Fruit fly (Drosophila melanogaster) whole organism, embryonic: ENCODE results near the gene Rab3-GEF.

Source experiments
- Antp ChIP-seq: fragments of 200-800 bp; sonication (Bioruptor generic); optimal IDR thresholded peaks from 3 replicates; lab custom pipeline; 2016; ENCODE audit warnings: missing biosample characterization, missing genetic modification characterization
- CG12659 ChIP-seq: fragments of 200-800 bp; sonication (Bioruptor generic); optimal IDR thresholded peaks from 3 replicates; lab custom pipeline; 2017; ENCODE audit warnings: mild to moderate bottlenecking, missing biosample characterization, missing genetic modification reagents, missing genetic modification characterization
- CG16779 ChIP-seq: fragments of 200-800 bp; sonication (Bioruptor generic); IDR thresholded peaks from 2 replicates; pipeline ENCODE4 v1.3.6; 2022; ENCODE audit warnings: missing biosample characterization, missing genetic modification characterization
- CG16863 ChIP-seq: fragments of 200-800 bp; sonication (Bioruptor generic); optimal IDR thresholded peaks from 3 replicates; lab custom pipeline; 2016; ENCODE audit warnings: missing biosample characterization, missing genetic modification characterization
- CG17385 ChIP-seq: fragments of 200-800 bp; sonication (Bioruptor generic); optimal IDR thresholded peaks from 3 replicates; lab custom pipeline; 2018; ENCODE audit warnings: missing biosample characterization, mild to moderate bottlenecking, missing genetic modification characterization
- CG1832 ChIP-seq: fragments of 200-800 bp; sonication (Bioruptor generic); optimal IDR thresholded peaks from 2 replicates; lab custom pipeline; 2017; ENCODE audit warnings: missing biosample characterization, mild to moderate bottlenecking, missing genetic modification characterization, inconsistent platforms
- CG2875 ChIP-seq: fragments of 200-800 bp; sonication (Bioruptor generic); optimal IDR thresholded peaks from 2 replicates; lab custom pipeline; 2017; ENCODE audit warnings: missing biosample characterization, mild to moderate bottlenecking, missing genetic modification characterization, missing genetic modification reagents
- CG2889 ChIP-seq: fragments of 200-800 bp; sonication (Bioruptor generic); IDR thresholded peaks from 3 replicates; pipeline ENCODE4 v1.3.6; 2022; ENCODE audit warnings: missing biosample characterization, missing genetic modification characterization
- CG31224 ChIP-seq: fragments of 200-800 bp; sonication (Bioruptor generic); IDR thresholded peaks from 2 replicates; pipeline ENCODE4 v1.3.6; 2022; ENCODE audit warnings: missing biosample characterization, missing genetic modification characterization
- CG3163 ChIP-seq: fragments of 200-800 bp; sonication (Bioruptor generic); optimal IDR thresholded peaks from 3 replicates; lab custom pipeline; 2016; ENCODE audit warnings: missing biosample characterization, missing genetic modification characterization
- CG32772 ChIP-seq: fragments of 200-800 bp; sonication (Bioruptor generic); IDR thresholded peaks from 2 replicates; pipeline ENCODE4 v1.3.6; 2022; ENCODE audit warnings: missing biosample characterization, missing genetic modification characterization
- CG4360 ChIP-seq: fragments of 200-800 bp; sonication (Bioruptor generic); IDR thresholded peaks from 2 replicates; pipeline ENCODE4 v1.3.6; 2022; ENCODE audit warnings: missing biosample characterization, missing genetic modification characterization
- CG4424 ChIP-seq: fragments of 200-800 bp; sonication (Bioruptor generic); optimal IDR thresholded peaks from 3 replicates; lab custom pipeline; 2016; ENCODE audit warnings: missing biosample characterization, missing genetic modification characterization
- CG5180 ChIP-seq: fragments of 200-800 bp; sonication (Bioruptor generic); optimal IDR thresholded peaks from 3 replicates; lab custom pipeline; 2017; ENCODE audit warnings: missing biosample characterization, missing genetic modification characterization, mild to moderate bottlenecking, moderate library complexity, missing genetic modification reagents
- CG6765 ChIP-seq: fragments of 200-800 bp; sonication (Bioruptor generic); optimal IDR thresholded peaks from 3 replicates; lab custom pipeline; 2017; ENCODE audit warnings: missing biosample characterization, mild to moderate bottlenecking, missing genetic modification characterization
- CG7271 ChIP-seq: fragments of 200-800 bp; sonication (Bioruptor generic); optimal IDR thresholded peaks from 2 replicates; lab custom pipeline; 2018; ENCODE audit warnings: missing biosample characterization, mild to moderate bottlenecking, missing genetic modification characterization, moderate library complexity
- CG7786 ChIP-seq: fragments of 200-800 bp; sonication (Bioruptor generic); optimal IDR thresholded peaks from 2 replicates; lab custom pipeline; 2016; ENCODE audit warnings: missing biosample characterization, missing genetic modification characterization
- CG7839 ChIP-seq: fragments of 200-800 bp; sonication (Bioruptor generic); optimal IDR thresholded peaks from 3 replicates; lab custom pipeline; 2018; ENCODE audit warnings: missing biosample characterization, mild to moderate bottlenecking, missing genetic modification characterization, moderate library complexity
- CG9797 ChIP-seq: fragments of 200-800 bp; sonication (Bioruptor generic); optimal IDR thresholded peaks from 3 replicates; lab custom pipeline; 2018; ENCODE audit warnings: missing biosample characterization, mild to moderate bottlenecking, missing genetic modification characterization
- CrebB ChIP-seq: fragments of 200-800 bp; sonication (Bioruptor generic); optimal IDR thresholded peaks from 3 replicates; lab custom pipeline; 2018; ENCODE audit warnings: missing biosample characterization, mild to moderate bottlenecking, missing genetic modification characterization
- Dfd ChIP-seq, 2 experiments: fragments of >200 bp; optimal IDR thresholded peaks; 2 replicates each; lab custom pipeline; 2017; ENCODE audit warnings: missing biosample characterization in 2 of 2, missing genetic modification characterization in 2 of 2
- Dll ChIP-seq: fragments of 200-800 bp; sonication (Bioruptor generic); IDR thresholded peaks from 4 replicates; pipeline ENCODE4 v1.3.6; 2022; ENCODE audit warnings: missing biosample characterization, missing genetic modification characterization; ENCODE audit not compliant: partially characterized antibody
- Fer2 ChIP-seq: fragments of 200-800 bp; sonication (Bioruptor generic); optimal IDR thresholded peaks from 2 replicates; lab custom pipeline; 2018; ENCODE audit warnings: missing biosample characterization, mild to moderate bottlenecking, missing genetic modification characterization, moderate library complexity
- Fer3 ChIP-seq: fragments of 200-800 bp; sonication (Bioruptor generic); optimal IDR thresholded peaks from 2 replicates; lab custom pipeline; 2018; ENCODE audit warnings: missing biosample characterization, mild to moderate bottlenecking, missing genetic modification characterization, moderate library complexity
- Hmr ChIP-seq: fragments of 200-800 bp; sonication (Bioruptor generic); optimal IDR thresholded peaks from 3 replicates; lab custom pipeline; 2017; ENCODE audit warnings: mild to moderate bottlenecking, missing biosample characterization, missing genetic modification reagents, missing genetic modification characterization
- MTF-1 ChIP-seq: fragments of 200-800 bp; sonication (Bioruptor generic); optimal IDR thresholded peaks from 2 replicates; lab custom pipeline; 2018; ENCODE audit warnings: missing biosample characterization, mild to moderate bottlenecking, missing genetic modification characterization, borderline replicate concordance
- Max ChIP-seq: fragments of 200-800 bp; sonication (Bioruptor generic); optimal IDR thresholded peaks from 2 replicates; lab custom pipeline; 2016; ENCODE audit warnings: missing biosample characterization, mild to moderate bottlenecking, missing genetic modification characterization
- Meics ChIP-seq: fragments of 200-800 bp; sonication (Bioruptor generic); optimal IDR thresholded peaks from 2 replicates; lab custom pipeline; 2017; ENCODE audit warnings: missing biosample characterization, mild to moderate bottlenecking, missing genetic modification characterization
- NfI ChIP-seq: fragments of 200-800 bp; sonication (Bioruptor generic); optimal IDR thresholded peaks from 3 replicates; lab custom pipeline; 2018; ENCODE audit warnings: missing biosample characterization, mild to moderate bottlenecking, missing genetic modification characterization, moderate library complexity
- Poxn ChIP-seq: fragments of 200-800 bp; sonication (Bioruptor generic); IDR thresholded peaks from 2 replicates; pipeline ENCODE4 v1.3.6; 2022; ENCODE audit warnings: missing biosample characterization, missing genetic modification characterization
- ac ChIP-seq: fragments of 200-800 bp; sonication (Bioruptor generic); optimal IDR thresholded peaks from 3 replicates; lab custom pipeline; 2017; ENCODE audit warnings: missing biosample characterization, mild to moderate bottlenecking, missing genetic modification characterization
- amos ChIP-seq: fragments of 200-800 bp; sonication (Bioruptor generic); IDR thresholded peaks from 2 replicates; pipeline ENCODE4 v1.3.6; 2022; ENCODE audit warnings: missing biosample characterization, missing genetic modification characterization; ENCODE audit not compliant: partially characterized antibody
- cato ChIP-seq: fragments of 200-800 bp; sonication (Bioruptor generic); optimal IDR thresholded peaks from 2 replicates; lab custom pipeline; 2016; ENCODE audit warnings: missing biosample characterization, missing genetic modification characterization, borderline replicate concordance
- chn ChIP-seq: fragments of 200-800 bp; sonication (Bioruptor generic); optimal IDR thresholded peaks from 2 replicates; lab custom pipeline; 2016; ENCODE audit warnings: missing biosample characterization, missing genetic modification characterization
- crc ChIP-seq: fragments of 200-800 bp; sonication (Bioruptor generic); optimal IDR thresholded peaks from 2 replicates; lab custom pipeline; 2016; ENCODE audit warnings: missing biosample characterization, missing genetic modification characterization
- crol ChIP-seq: fragments of 200-800 bp; sonication (Bioruptor generic); IDR thresholded peaks from 2 replicates; pipeline ENCODE4 v1.3.6; 2022; ENCODE audit warnings: missing biosample characterization, missing genetic modification characterization
- eyg ChIP-seq: fragments of 200-800 bp; sonication (Bioruptor generic); optimal IDR thresholded peaks from 3 replicates; lab custom pipeline; 2016; ENCODE audit warnings: missing biosample characterization, missing genetic modification characterization
- pb ChIP-seq: fragments of 200-800 bp; sonication (Bioruptor generic); optimal IDR thresholded peaks from 3 replicates; lab custom pipeline; 2016; ENCODE audit warnings: missing biosample characterization, missing genetic modification characterization
- prd ChIP-seq, 3 experiments: fragments of >200 bp in 2 of 3; fragments of 200-800 bp in 1 of 3; sonication (Bioruptor generic) in 1 of 3; optimal IDR thresholded peaks in 2 of 3; IDR thresholded peaks in 1 of 3; 2 replicates in 2 of 3; 3 replicates in 1 of 3; pipeline versions ENCODE4 v1.3.6 to Lab custom; 2017 to 2022; ENCODE audit warnings: missing biosample characterization in 1 of 3, missing genetic modification characterization in 1 of 3
- rib ChIP-seq: fragments of 200-800 bp; sonication (Bioruptor generic); IDR thresholded peaks from 2 replicates; pipeline ENCODE4 v1.3.6; 2022; ENCODE audit warnings: missing biosample characterization, missing genetic modification characterization
- sd ChIP-seq: fragments of 200-800 bp; sonication (Bioruptor generic); optimal IDR thresholded peaks from 3 replicates; lab custom pipeline; 2018; ENCODE audit warnings: missing biosample characterization, mild to moderate bottlenecking, missing genetic modification characterization, moderate library complexity
- sens-2 ChIP-seq: fragments of 200-800 bp; sonication (Bioruptor generic); IDR thresholded peaks from 2 replicates; pipeline ENCODE4 v1.3.6; 2022; ENCODE audit warnings: missing biosample characterization, missing genetic modification characterization
- shn ChIP-seq: fragments of 200-800 bp; sonication (Bioruptor generic); optimal IDR thresholded peaks from 3 replicates; lab custom pipeline; 2016; ENCODE audit warnings: missing biosample characterization, missing genetic modification characterization
- sim ChIP-seq: fragments of 200-800 bp; sonication (Bioruptor generic); IDR thresholded peaks from 2 replicates; pipeline ENCODE4 v1.3.6; 2022; ENCODE audit warnings: missing biosample characterization, missing genetic modification characterization
- slp2 ChIP-seq: fragments of 200-800 bp; sonication (Bioruptor generic); optimal IDR thresholded peaks from 2 replicates; lab custom pipeline; 2016; ENCODE audit warnings: missing biosample characterization, missing genetic modification characterization
- sug ChIP-seq: fragments of 200-800 bp; optimal IDR thresholded peaks from 2 replicates; lab custom pipeline; 2019; ENCODE audit warnings: missing biosample characterization, mild to moderate bottlenecking, missing genetic modification characterization, moderate library complexity
- tx ChIP-seq: fragments of 200-800 bp; sonication (Bioruptor generic); optimal IDR thresholded peaks from 2 replicates; lab custom pipeline; 2016; ENCODE audit warnings: missing biosample characterization, missing genetic modification characterization
- z ChIP-seq: fragments of 200-800 bp; sonication (Bioruptor generic); IDR thresholded peaks from 3 replicates; pipeline ENCODE4 v1.3.6; 2022; ENCODE audit warnings: missing biosample characterization, missing genetic modification characterization
- zfh1 ChIP-seq: fragments of 200-800 bp; sonication (Bioruptor generic); IDR thresholded peaks from 3 replicates; pipeline ENCODE4 v1.3.6; 2022; ENCODE audit warnings: missing biosample characterization, missing genetic modification characterization

The Rab3-GEF gene

dm6 chrX:15085777-15086510, 3.5 kb upstream of the Rab3-GEF start, which contains the start of the genes CG15027 and Dbct (continued):
- TF ChIP-seq Hmr (peak; percentile 54), CG16779 (GFP tag; lab: Robert Waterston, UW) (no peak), Meics (GFP tag; lab: Kevin White, UChicago) (peak; percentile 42), CG6765 (GFP tag; lab: Kevin White, UChicago) (peak; percentile 27), Fer2 (tag; lab: Kevin White, UChicago) (peak; percentile 42), CG17385 (GFP tag; lab: Kevin White, UChicago) (peak; percentile 39), CG3163 (no peak), chn (GFP tag; lab: Kevin White, UChicago) (no peak), shn (GFP tag; lab: Kevin White, UChicago) (no peak), CG7839 (peak; percentile 69), Poxn (0 out of 2 replicates have a peak, but pooled peaks have one; percentile 20), CG4360 (GFP tag; lab: Robert Waterston, UW) (no peak), sens-2 (GFP tag; lab: Robert Waterston, UW) (no peak), MTF-1 (GFP tag; lab: Kevin White, UChicago) (no peak), CG1832 (GFP tag; lab: Kevin White, UChicago) (peak; percentile 69), CG9797 (GFP tag; lab: Kevin White, UChicago) (no peak), sim (GFP tag; lab: Robert Waterston, UW) (no peak), Fer3 (peak; percentile 56), CG16863 (GFP tag; lab: Kevin White, UChicago) (no peak), Dll (GFP tag; lab: Robert Waterston, UW) (peak; percentile 88), cato (peak; percentile 2), sug (peak; percentile 73), eyg (GFP tag; lab: Kevin White, UChicago) (no peak), Max (peak; percentile 83), CG12659 (peak; percentile 64), CG2875 (GFP tag; lab: Kevin White, UChicago) (no peak), crol (GFP tag; lab: Robert Waterston, UW) (no peak), tx (GFP tag; lab: Kevin White, UChicago) (no peak), sd (tag; lab: Kevin White, UChicago) (peak; percentile 87), prd (optimal IDR thresholded peaks at IDR 0.05; lab: Kevin White, UChicago) (no peak), prd (GFP tag; IDR thresholded peaks at IDR 0.05; lab: Robert Waterston, UW) (peak; percentile 79), Dfd (GFP tag; optimal IDR thresholded peaks at IDR 0.05; lab: Kevin White, UChicago) (no peak), CG7271 (no peak), CG7786 (no peak), CG5180 (GFP tag; lab: Kevin White, UChicago) (peak; percentile 28), Antp (GFP tag; lab: Kevin White, UChicago) (no peak), z (GFP tag; lab: Robert Waterston, UW) (no peak), amos (GFP tag; lab: Robert Waterston, UW) (peak; percentile 54), CrebB (no peak), CG31224 (GFP tag; lab: Robert Waterston, UW) (peak; percentile 62), slp2 (GFP tag; lab: Kevin White, UChicago) (no peak), rib (GFP tag; lab: Robert Waterston, UW) (0 out of 2 replicates have a peak, but pooled peaks have one; percentile 34), CG4424 (GFP tag; lab: Kevin White, UChicago) (peak; percentile 61), CG2889 (GFP tag; lab: Robert Waterston, UW) (0 out of 3 replicates have a peak, but pooled peaks have one; percentile 21), crc (no peak), ac (no peak), NfI (GFP tag; lab: Kevin White, UChicago) (peak; percentile 55), zfh1 (GFP tag; lab: Robert Waterston, UW) (peak; percentile 73), pb (GFP tag; lab: Kevin White, UChicago) (no peak), CG32772 (GFP tag; lab: Robert Waterston, UW) (peak; percentile 67)
